Fruit fly (Drosophila melanogaster): ENCODE measurements around the gene KdelR.

DNA sequence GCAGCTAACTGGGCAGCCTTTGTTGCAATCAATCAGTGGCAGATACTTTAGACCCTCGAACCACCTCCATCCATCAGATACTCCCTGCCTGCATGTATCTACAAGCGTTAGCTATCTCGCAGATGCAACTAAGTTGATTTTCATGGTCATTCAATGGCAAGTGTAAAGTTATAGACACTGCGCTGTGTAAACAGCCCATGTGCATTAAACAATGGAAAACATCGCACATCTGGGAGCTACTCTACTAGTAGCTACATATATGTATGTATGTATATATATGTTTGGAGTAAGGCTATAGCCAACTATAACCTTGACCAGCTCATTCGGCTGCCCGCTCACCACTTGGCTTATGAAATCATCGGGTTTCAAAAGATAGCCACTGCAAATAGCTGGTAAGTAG, 43.5 kb downstream of the KdelR start:
- TF ChIP-seq CG8478 (optimal IDR thresholded peaks at IDR 0.05) (no peak), psq (optimal IDR thresholded peaks at IDR 0.05) (no peak), EcR (GFP tag; optimal IDR thresholded peaks at IDR 0.05) (no peak), usp (GFP tag; optimal IDR thresholded peaks at IDR 0.05) (no peak)
